Worm (Caenorhabditis elegans): ENCODE results near the gene R09F10.5.

Gene R09F10.5

ce11 chrX:8307600-8307999, at the start of gene R09F10.5:
Gene R09F10.5 (minus strand): TSS chrX:8307700.
- TF ChIP-seq ztf-23 (GFP tag; IDR thresholded peaks at IDR 0.05) (no peak), tab-1 (GFP tag; IDR thresholded peaks at IDR 0.05) (no peak), ref-1 (GFP tag; conservative IDR thresholded peaks at IDR 0.05) (no peak), ztf-29 (GFP tag; IDR thresholded peaks at IDR 0.05) (no peak), T22C8.4 (GFP tag; IDR thresholded peaks at IDR 0.05) (no peak), klf-2 (GFP tag; conservative IDR thresholded peaks at IDR 0.05) (no peak), flt-1 (GFP tag; IDR thresholded peaks at IDR 0.05) (no peak), med-1 (GFP tag; optimal IDR thresholded peaks at IDR 0.05; ENCODE audit: insufficient read depth) (no peak), cog-1 (tag; optimal IDR thresholded peaks at IDR 0.05) (no peak)

ce11 chrX:8356305-8356704, 48.8 kb upstream of the R09F10.5 start:
- TF ChIP-seq ref-1 (GFP tag; conservative IDR thresholded peaks at IDR 0.05) (no peak), cog-1 (tag; optimal IDR thresholded peaks at IDR 0.05) (no peak), med-1 (GFP tag; optimal IDR thresholded peaks at IDR 0.05; ENCODE audit: insufficient read depth) (no peak), ztf-23 (GFP tag; IDR thresholded peaks at IDR 0.05) (no peak), tab-1 (GFP tag; IDR thresholded peaks at IDR 0.05) (no peak), ztf-29 (GFP tag; IDR thresholded peaks at IDR 0.05) (no peak), klf-2 (GFP tag; conservative IDR thresholded peaks at IDR 0.05) (no peak), T22C8.4 (GFP tag; IDR thresholded peaks at IDR 0.05) (no peak), flt-1 (GFP tag; IDR thresholded peaks at IDR 0.05) (no peak)

ce11 chrX:8355350-8355749, 47.9 kb upstream of the R09F10.5 start:
- TF ChIP-seq ztf-23 (GFP tag; IDR thresholded peaks at IDR 0.05), result no peak
- no peak for TF ChIP-seq cog-1 (tag; optimal IDR thresholded peaks at IDR 0.05)
- no peak for TF ChIP-seq T22C8.4 (GFP tag; IDR thresholded peaks at IDR 0.05)
- no peak for TF ChIP-seq flt-1 (GFP tag; IDR thresholded peaks at IDR 0.05)
- TF ChIP-seq ref-1 (GFP tag; conservative IDR thresholded peaks at IDR 0.05), result no peak
- TF ChIP-seq med-1 (GFP tag; optimal IDR thresholded peaks at IDR 0.05; ENCODE audit: insufficient read depth), result no peak
- TF ChIP-seq ztf-29 (GFP tag; IDR thresholded peaks at IDR 0.05), result no peak
- TF ChIP-seq klf-2 (GFP tag; conservative IDR thresholded peaks at IDR 0.05), result no peak
- no peak for TF ChIP-seq tab-1 (GFP tag; IDR thresholded peaks at IDR 0.05)

- TF ChIP-seq ref-1 (GFP tag; conservative IDR thresholded peaks at IDR 0.05) (no peak), cog-1 (tag; optimal IDR thresholded peaks at IDR 0.05) (no peak), tab-1 (GFP tag; IDR thresholded peaks at IDR 0.05) (no peak), T22C8.4 (GFP tag; IDR thresholded peaks at IDR 0.05) (no peak), med-1 (GFP tag; optimal IDR thresholded peaks at IDR 0.05; ENCODE audit: insufficient read depth) (no peak), klf-2 (GFP tag; conservative IDR thresholded peaks at IDR 0.05) (no peak), ztf-23 (GFP tag; IDR thresholded peaks at IDR 0.05) (no peak), ztf-29 (GFP tag; IDR thresholded peaks at IDR 0.05) (no peak), flt-1 (GFP tag; IDR thresholded peaks at IDR 0.05) (no peak)
These were observed 46.8 kb upstream of the R09F10.5 start for ce11 chrX:8354284-8354784.

- TF ChIP-seq ztf-29 (GFP tag; IDR thresholded peaks at IDR 0.05), result no peak
- no peak for TF ChIP-seq ztf-23 (GFP tag; IDR thresholded peaks at IDR 0.05)
- no peak for TF ChIP-seq tab-1 (GFP tag; IDR thresholded peaks at IDR 0.05)
- no peak for TF ChIP-seq T22C8.4 (GFP tag; IDR thresholded peaks at IDR 0.05)
- TF ChIP-seq klf-2 (GFP tag; conservative IDR thresholded peaks at IDR 0.05), result no peak
- no peak for TF ChIP-seq ref-1 (GFP tag; conservative IDR thresholded peaks at IDR 0.05)
- no peak for TF ChIP-seq med-1 (GFP tag; optimal IDR thresholded peaks at IDR 0.05; ENCODE audit: insufficient read depth)
- no peak for TF ChIP-seq flt-1 (GFP tag; IDR thresholded peaks at IDR 0.05)
- no peak for TF ChIP-seq cog-1 (tag; optimal IDR thresholded peaks at IDR 0.05)
These were observed 43.5 kb upstream of the R09F10.5 start, which contains the start of gene npr-28 for ce11 chrX:8350984-8351383. Gene npr-28 (minus strand): TSS chrX:8351084.

ce11 chrX:8346248-8346647, 38.7 kb upstream of the R09F10.5 start, which contains the start of gene drd-5:
Gene drd-5 (minus strand): TSS chrX:8346348.
- TF ChIP-seq flt-1 (GFP tag; IDR thresholded peaks at IDR 0.05) (no peak), T22C8.4 (GFP tag; IDR thresholded peaks at IDR 0.05) (no peak), med-1 (GFP tag; optimal IDR thresholded peaks at IDR 0.05; ENCODE audit: insufficient read depth) (no peak), klf-2 (GFP tag; conservative IDR thresholded peaks at IDR 0.05) (no peak), cog-1 (tag; optimal IDR thresholded peaks at IDR 0.05) (no peak), ztf-29 (GFP tag; IDR thresholded peaks at IDR 0.05) (no peak), tab-1 (GFP tag; IDR thresholded peaks at IDR 0.05) (no peak), ztf-23 (GFP tag; IDR thresholded peaks at IDR 0.05) (no peak), ref-1 (GFP tag; conservative IDR thresholded peaks at IDR 0.05) (no peak)

- no peak for TF ChIP-seq ref-1 (GFP tag; conservative IDR thresholded peaks at IDR 0.05)
- no peak for TF ChIP-seq med-1 (GFP tag; optimal IDR thresholded peaks at IDR 0.05; ENCODE audit: insufficient read depth)
- no peak for TF ChIP-seq T22C8.4 (GFP tag; IDR thresholded peaks at IDR 0.05)
- no peak for TF ChIP-seq klf-2 (GFP tag; conservative IDR thresholded peaks at IDR 0.05)
- no peak for TF ChIP-seq cog-1 (tag; optimal IDR thresholded peaks at IDR 0.05)
- TF ChIP-seq ztf-23 (GFP tag; IDR thresholded peaks at IDR 0.05), result no peak
- no peak for TF ChIP-seq flt-1 (GFP tag; IDR thresholded peaks at IDR 0.05)
- no peak for TF ChIP-seq tab-1 (GFP tag; IDR thresholded peaks at IDR 0.05)
These were observed 34.2 kb upstream of the R09F10.5 start, which contains the start of gene F55E10.1 for ce11 chrX:8341675-8342074. Gene F55E10.1 (plus strand): TSS chrX:8341975.

- TF ChIP-seq T22C8.4 (GFP tag; IDR thresholded peaks at IDR 0.05), result no peak
- no peak for TF ChIP-seq ztf-23 (GFP tag; IDR thresholded peaks at IDR 0.05)
- no peak for TF ChIP-seq klf-2 (GFP tag; conservative IDR thresholded peaks at IDR 0.05)
These were observed 32.9 kb upstream of the R09F10.5 start, which contains the start of gene F55E10.2 for ce11 chrX:8340393-8340792. Gene F55E10.2 (plus strand): TSS chrX:8340693.

ce11 chrX:8327800-8328199, 20.3 kb upstream of the R09F10.5 start, which contains the start of gene F55E10.4:
Gene F55E10.4 (minus strand): TSS chrX:8327900.
- TF ChIP-seq med-1 (GFP tag; optimal IDR thresholded peaks at IDR 0.05; ENCODE audit: insufficient read depth), result no peak
- no peak for TF ChIP-seq ref-1 (GFP tag; conservative IDR thresholded peaks at IDR 0.05)

- no peak for TF ChIP-seq klf-2 (GFP tag; conservative IDR thresholded peaks at IDR 0.05)
- TF ChIP-seq med-1 (GFP tag; optimal IDR thresholded peaks at IDR 0.05; ENCODE audit: insufficient read depth), result no peak
- TF ChIP-seq ztf-23 (GFP tag; IDR thresholded peaks at IDR 0.05), result no peak
- TF ChIP-seq flt-1 (GFP tag; IDR thresholded peaks at IDR 0.05), result no peak
- TF ChIP-seq tab-1 (GFP tag; IDR thresholded peaks at IDR 0.05), result no peak
- no peak for TF ChIP-seq ref-1 (GFP tag; conservative IDR thresholded peaks at IDR 0.05)
- no peak for TF ChIP-seq ztf-29 (GFP tag; IDR thresholded peaks at IDR 0.05)
- TF ChIP-seq cog-1 (tag; optimal IDR thresholded peaks at IDR 0.05), result no peak
- TF ChIP-seq T22C8.4 (GFP tag; IDR thresholded peaks at IDR 0.05), result no peak
These were observed 18.9 kb upstream of the R09F10.5 start, which contains the start of gene R09F10.8 for ce11 chrX:8326394-8326793. Gene R09F10.8 (minus strand): TSS chrX:8326451.

Measured in whole organism, midembryonic.